Worm (Caenorhabditis elegans): ENCODE results near the gene H01M10.2.

H01M10.2 gene

DNA sequence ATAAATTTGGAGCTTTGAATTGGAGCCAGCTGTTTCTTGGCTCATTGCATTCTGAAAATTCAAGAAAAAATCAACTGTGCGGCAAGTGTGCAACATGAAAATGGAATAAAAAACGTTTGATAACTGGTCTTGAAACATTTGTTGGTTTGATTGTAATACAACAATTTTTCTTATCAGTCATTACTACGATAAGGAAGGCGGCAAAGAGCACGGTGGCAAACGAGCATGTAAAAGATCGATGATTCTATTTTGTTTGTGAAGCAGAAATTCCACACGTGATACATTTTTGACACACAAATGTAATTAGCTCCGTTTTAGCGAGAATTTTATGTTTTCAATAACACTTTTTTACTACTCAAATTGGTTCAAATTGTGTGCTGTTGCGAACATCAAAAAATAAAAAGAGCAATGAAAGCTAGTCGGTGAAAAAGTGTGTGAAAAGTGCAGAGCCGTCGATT, 5.0 kb downstream of the H01M10.2 start, which contains the start of gene H01M10.1:
Gene H01M10.1 (minus strand): TSS at position 51 of the 458 bp plus-strand sequence.
- TF ChIP-seq ceh-88 (GFP tag; IDR thresholded peaks at IDR 0.05), result no peak
- peak; percentile 9 for TF ChIP-seq lin-14 (GFP tag; optimal IDR thresholded peaks at IDR 0.05)
- no peak for TF ChIP-seq nhr-84 (tag; optimal IDR thresholded peaks at IDR 0.05)
- TF ChIP-seq unc-130 (tag; optimal IDR thresholded peaks at IDR 0.05), result no peak
- no peak for TF ChIP-seq sox-4 (tag; optimal IDR thresholded peaks at IDR 0.05)
- TF ChIP-seq C04F5.9 (tag; optimal IDR thresholded peaks at IDR 0.05), result no peak
- no peak for TF ChIP-seq snu-23 (GFP tag; optimal IDR thresholded peaks at IDR 0.05)
- no peak for TF ChIP-seq lir-3 (tag; optimal IDR thresholded peaks at IDR 0.05; ENCODE audit: poor library complexity)
- TF ChIP-seq efl-3 (GFP tag; optimal IDR thresholded peaks at IDR 0.05), result no peak
- TF ChIP-seq mdl-1 (tag; optimal IDR thresholded peaks at IDR 0.05), result peak in 1 of 2 experiments; percentile 4
- TF ChIP-seq lin-35 (GFP tag; optimal IDR thresholded peaks at IDR 0.05), result peak in 1 of 2 experiments; percentile 26
- no peak for TF ChIP-seq unc-62 (GFP tag; optimal IDR thresholded peaks at IDR 0.05)
- peak in 1 of 2 experiments; percentile 5 for TF ChIP-seq lsy-2 (tag; optimal IDR thresholded peaks at IDR 0.05)
- no peak for TF ChIP-seq ama-1 (optimal IDR thresholded peaks at IDR 0.05)
- TF ChIP-seq mab-9 (GFP tag; IDR thresholded peaks at IDR 0.05), result no peak
- peak; percentile 34 for TF ChIP-seq nhr-71 (tag; optimal IDR thresholded peaks at IDR 0.05)
- no peak for TF ChIP-seq fkh-8 (tag; optimal IDR thresholded peaks at IDR 0.05)
- TF ChIP-seq swsn-7 (tag; optimal IDR thresholded peaks at IDR 0.05), result no peak
- no peak for TF ChIP-seq ces-1 (GFP tag; optimal IDR thresholded peaks at IDR 0.05)
- no peak for TF ChIP-seq ceh-82 (tag; optimal IDR thresholded peaks at IDR 0.05)
- TF ChIP-seq skn-1 (tag; optimal IDR thresholded peaks at IDR 0.05), result no peak
- TF ChIP-seq lin-15B (tag; optimal IDR thresholded peaks at IDR 0.05), result no peak
- no peak for TF ChIP-seq ceh-63 (GFP tag; optimal IDR thresholded peaks at IDR 0.05)
- no peak for TF ChIP-seq hlh-4 (tag; optimal IDR thresholded peaks at IDR 0.05)
- TF ChIP-seq elt-2 (tag; optimal IDR thresholded peaks at IDR 0.05), result peak; percentile 94
- no peak for TF ChIP-seq isw-1 (GFP tag; IDR thresholded peaks at IDR 0.05)
- no peak for TF ChIP-seq egl-27 (tag; optimal IDR thresholded peaks at IDR 0.05)
- no peak for TF ChIP-seq unc-86 (tag; optimal IDR thresholded peaks at IDR 0.05)
- peak; percentile 31 for TF ChIP-seq nhr-20 (tag; optimal IDR thresholded peaks at IDR 0.05)
- TF ChIP-seq nhr-19 (GFP tag; conservative IDR thresholded peaks at IDR 0.05), result no peak
- TF ChIP-seq elt-3 (tag; optimal IDR thresholded peaks at IDR 0.05), result no peak
- TF ChIP-seq nhr-237 (tag; optimal IDR thresholded peaks at IDR 0.05), result no peak
- TF ChIP-seq ets-5 (GFP tag; IDR thresholded peaks at IDR 0.05), result no peak
- TF ChIP-seq mep-1 (tag; optimal IDR thresholded peaks at IDR 0.05), result no peak
- TF ChIP-seq hlh-17 (GFP tag; optimal IDR thresholded peaks at IDR 0.05; ENCODE audit: borderline replicate concordance), result no peak
- no peak for TF ChIP-seq nhr-77 (tag; optimal IDR thresholded peaks at IDR 0.05)
- TF ChIP-seq snpc-4 (tag; optimal IDR thresholded peaks at IDR 0.05), result no peak
- TF ChIP-seq pqm-1 (tag; optimal IDR thresholded peaks at IDR 0.05), result peak; percentile 20
- TF ChIP-seq nhr-90 (tag; optimal IDR thresholded peaks at IDR 0.05; ENCODE audit: poor library complexity), result no peak
- no peak for TF ChIP-seq efl-1 (optimal IDR thresholded peaks at IDR 0.05)
- TF ChIP-seq efl-1 (GFP tag; optimal IDR thresholded peaks at IDR 0.05 in 1 of 2), result no peak
- TF ChIP-seq alr-1 (tag; optimal IDR thresholded peaks at IDR 0.05; ENCODE audit: borderline replicate concordance), result no peak
- TF ChIP-seq aha-1 (tag; optimal IDR thresholded peaks at IDR 0.05), result no peak
- no peak for TF ChIP-seq nhr-11 (tag; optimal IDR thresholded peaks at IDR 0.05)
- TF ChIP-seq egl-13 (tag; optimal IDR thresholded peaks at IDR 0.05), result no peak
- TF ChIP-seq dsc-1 (tag; optimal IDR thresholded peaks at IDR 0.05), result no peak
- no peak for TF ChIP-seq nhr-85 (tag)
- no peak for TF ChIP-seq blmp-1 (tag; optimal IDR thresholded peaks at IDR 0.05)
- no peak for TF ChIP-seq fkh-10 (GFP tag; optimal IDR thresholded peaks at IDR 0.05)
- no peak for TF ChIP-seq C34B4.2 (tag; optimal IDR thresholded peaks at IDR 0.05)

All from whole organism, L1 larva.